Fruit fly (Drosophila melanogaster) whole organism, prepupa: Measurements from ENCODE around the gene Kyat.

ENCODE experiments used
- Eip78C ChIP-seq: fragments of 200-800 bp; sonication (Bioruptor generic); peaks from one replicate; lab custom pipeline; 2016; ENCODE audit warnings: missing biosample characterization, missing genetic modification characterization
- Ets96B ChIP-seq: fragments of 200-800 bp; optimal IDR thresholded peaks from 2 replicates; lab custom pipeline; 2019; ENCODE audit warnings: missing biosample characterization, mild to moderate bottlenecking, missing genetic modification characterization, moderate library complexity
- Met ChIP-seq: fragments of 200-800 bp; sonication (Bioruptor generic); optimal IDR thresholded peaks from 3 replicates; lab custom pipeline; 2016; ENCODE audit warnings: missing biosample characterization, missing genetic modification characterization

DNA sequence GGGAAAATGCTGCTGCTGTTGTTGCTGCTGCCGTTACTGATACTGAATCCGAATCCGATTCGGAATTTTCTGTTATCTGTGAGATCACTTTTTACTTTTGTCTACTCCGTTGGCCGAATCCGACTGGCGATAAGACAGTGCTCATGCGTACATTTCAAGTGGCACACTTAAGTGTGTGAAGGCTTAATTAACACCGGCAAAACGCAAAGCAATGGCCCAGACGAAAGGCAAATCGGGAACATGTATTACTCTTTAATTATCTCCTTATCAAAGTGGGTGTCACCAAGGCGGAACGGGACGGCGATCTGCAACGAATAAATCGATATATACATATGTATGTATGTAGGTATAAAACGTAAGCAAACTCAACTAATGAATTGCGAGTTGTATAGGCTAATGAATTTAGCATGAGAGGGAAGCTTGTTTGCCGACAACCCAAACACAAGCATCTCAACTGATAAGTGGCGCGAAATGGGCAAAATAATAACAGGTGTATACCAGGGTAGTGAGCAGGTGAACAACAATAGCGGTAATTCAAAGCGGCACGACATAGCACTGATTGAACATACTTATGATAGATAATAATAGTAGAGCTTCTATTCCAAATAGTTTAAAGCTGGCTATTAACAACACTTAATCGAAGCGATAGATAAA lies 11.3 kb downstream of the Kyat start:
- TF ChIP-seq Met (GFP tag; lab: Kevin White, UChicago) (no peak), Eip78C (GFP tag; lab: Kevin White, UChicago) (no peak), Ets96B (no peak)
